Fruit fly (Drosophila melanogaster): Measurements from ENCODE around the gene PLCXD.

The PLCXD gene

dm6 chr2L:12013741-12014393 is 35.4 kb upstream of the PLCXD start:
- TF ChIP-seq ovo (GFP tag; optimal IDR thresholded peaks at IDR 0.05): no peak
- no peak for TF ChIP-seq Mnt (GFP tag; optimal IDR thresholded peaks at IDR 0.05)
- no peak for TF ChIP-seq tj (GFP tag; optimal IDR thresholded peaks at IDR 0.05)
- TF ChIP-seq Clk (GFP tag; optimal IDR thresholded peaks at IDR 0.05): no peak
- no peak for TF ChIP-seq toe (GFP tag; optimal IDR thresholded peaks at IDR 0.05)
- no peak for TF ChIP-seq CG7045 (GFP tag; optimal IDR thresholded peaks at IDR 0.05)

DNA sequence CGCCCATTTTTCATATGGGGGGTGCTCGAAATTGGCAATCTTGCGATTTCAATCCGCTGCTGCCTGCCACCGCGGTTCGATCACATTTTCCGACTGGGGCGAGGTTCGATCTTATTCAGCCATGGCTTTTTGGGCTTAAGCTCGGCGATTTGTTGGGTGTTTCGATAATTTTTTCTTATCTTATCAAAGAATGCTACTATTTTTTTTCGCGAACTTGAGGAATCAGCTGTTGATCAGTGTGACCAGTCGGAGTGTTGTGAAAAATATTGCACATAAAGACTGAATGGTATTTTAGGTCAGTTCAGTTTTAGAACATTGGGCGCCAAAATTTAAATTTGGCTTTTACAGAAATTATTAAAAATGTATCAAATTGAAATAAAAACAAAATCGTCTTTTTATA is 28.5 kb upstream of the PLCXD start, which contains the start of gene Wdr81:
Wdr81 (minus strand) TSS at position 226 of the 400 bp plus-strand sequence.
- TF ChIP-seq bab1 (GFP tag; optimal IDR thresholded peaks at IDR 0.05) (peak; percentile 56), Mnt (GFP tag; optimal IDR thresholded peaks at IDR 0.05) (no peak)

DNA sequence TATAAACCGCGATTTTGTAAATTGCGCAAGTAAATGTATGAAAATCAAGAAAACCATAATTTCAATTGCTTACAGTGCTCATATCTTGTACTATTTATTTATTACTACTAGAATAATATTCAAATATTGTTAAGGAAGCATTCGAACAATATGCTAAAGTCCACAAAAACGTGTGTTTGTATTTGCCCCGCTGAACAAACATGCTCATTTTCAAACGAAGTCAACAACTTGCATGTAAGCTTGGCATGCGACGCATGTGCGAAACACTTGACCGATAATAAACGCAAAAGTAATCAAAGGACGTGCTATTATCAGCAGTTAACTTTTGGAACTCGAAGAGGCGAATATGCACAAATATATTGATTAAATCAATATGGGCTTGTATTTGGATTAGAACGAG is 28.0 kb upstream of the PLCXD start:
- TF ChIP-seq Mnt (GFP tag; optimal IDR thresholded peaks at IDR 0.05): peak; percentile 63
- peak; percentile 58 for TF ChIP-seq CG11617 (GFP tag; optimal IDR thresholded peaks at IDR 0.05)
- peak; percentile 79 for TF ChIP-seq CG7101 (tag; optimal IDR thresholded peaks at IDR 0.05)
- TF ChIP-seq CG33017 (tag; optimal IDR thresholded peaks at IDR 0.05): peak; percentile 8
- no peak for TF ChIP-seq pad (GFP tag; optimal IDR thresholded peaks at IDR 0.05)
- TF ChIP-seq CG7045 (GFP tag; optimal IDR thresholded peaks at IDR 0.05): peak; percentile 22
- peak; percentile 66 for TF ChIP-seq ovo (GFP tag; optimal IDR thresholded peaks at IDR 0.05)
- TF ChIP-seq tj (GFP tag; optimal IDR thresholded peaks at IDR 0.05): no peak
- peak; percentile 63 for TF ChIP-seq kay (GFP tag; ENCODE audit: borderline replicate concordance)
- no peak for TF ChIP-seq cnc (optimal IDR thresholded peaks at IDR 0.05)
- TF ChIP-seq cic (GFP tag; optimal IDR thresholded peaks at IDR 0.05): peak; percentile 1
- TF ChIP-seq Crg-1 (GFP tag; optimal IDR thresholded peaks at IDR 0.05): peak; percentile 77
- peak; percentile 38 for TF ChIP-seq CG1620 (GFP tag; optimal IDR thresholded peaks at IDR 0.05)

DNA sequence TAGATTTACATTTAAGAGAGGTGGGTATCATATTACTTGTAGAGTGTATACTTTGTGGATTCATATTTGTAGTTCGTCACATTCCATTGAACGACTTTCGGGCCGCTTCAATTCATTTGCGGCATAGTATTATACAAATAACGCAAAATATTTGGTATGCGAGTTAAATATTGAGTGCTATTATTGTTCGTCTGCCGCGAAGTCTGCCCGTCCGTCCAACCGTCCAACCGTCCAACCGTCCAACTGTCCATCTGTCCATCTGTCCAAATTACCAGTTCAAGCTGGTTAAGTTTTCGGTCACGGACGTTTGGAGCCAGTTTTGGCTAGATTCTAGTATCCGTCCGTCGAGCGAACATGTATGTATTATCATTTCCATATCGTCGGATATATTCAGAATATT is 25.1 kb upstream of the PLCXD start:
- TF ChIP-seq CG33017 (tag; optimal IDR thresholded peaks at IDR 0.05): no peak
- TF ChIP-seq CG14711 (tag; optimal IDR thresholded peaks at IDR 0.05): no peak
- TF ChIP-seq Crg-1 (GFP tag; optimal IDR thresholded peaks at IDR 0.05): no peak
- TF ChIP-seq Hr96 (GFP tag; optimal IDR thresholded peaks at IDR 0.05): no peak
- no peak for TF ChIP-seq kay (GFP tag; ENCODE audit: borderline replicate concordance)
- TF ChIP-seq CG7045 (GFP tag; optimal IDR thresholded peaks at IDR 0.05): no peak
- TF ChIP-seq tj (GFP tag; optimal IDR thresholded peaks at IDR 0.05): no peak
- TF ChIP-seq cic (GFP tag; optimal IDR thresholded peaks at IDR 0.05): no peak
- no peak for TF ChIP-seq Clk (GFP tag; optimal IDR thresholded peaks at IDR 0.05)
- TF ChIP-seq bab1 (GFP tag; optimal IDR thresholded peaks at IDR 0.05): no peak

- TF ChIP-seq kay (GFP tag; ENCODE audit: borderline replicate concordance) (peak; percentile 49), ovo (GFP tag; optimal IDR thresholded peaks at IDR 0.05) (peak; percentile 12), toe (GFP tag; optimal IDR thresholded peaks at IDR 0.05) (no peak), CG12768 (GFP tag; optimal IDR thresholded peaks at IDR 0.05) (peak; percentile 6)
Measured at dm6 chr2L:12025505-12025904, 23.7 kb upstream of the PLCXD start.

DNA sequence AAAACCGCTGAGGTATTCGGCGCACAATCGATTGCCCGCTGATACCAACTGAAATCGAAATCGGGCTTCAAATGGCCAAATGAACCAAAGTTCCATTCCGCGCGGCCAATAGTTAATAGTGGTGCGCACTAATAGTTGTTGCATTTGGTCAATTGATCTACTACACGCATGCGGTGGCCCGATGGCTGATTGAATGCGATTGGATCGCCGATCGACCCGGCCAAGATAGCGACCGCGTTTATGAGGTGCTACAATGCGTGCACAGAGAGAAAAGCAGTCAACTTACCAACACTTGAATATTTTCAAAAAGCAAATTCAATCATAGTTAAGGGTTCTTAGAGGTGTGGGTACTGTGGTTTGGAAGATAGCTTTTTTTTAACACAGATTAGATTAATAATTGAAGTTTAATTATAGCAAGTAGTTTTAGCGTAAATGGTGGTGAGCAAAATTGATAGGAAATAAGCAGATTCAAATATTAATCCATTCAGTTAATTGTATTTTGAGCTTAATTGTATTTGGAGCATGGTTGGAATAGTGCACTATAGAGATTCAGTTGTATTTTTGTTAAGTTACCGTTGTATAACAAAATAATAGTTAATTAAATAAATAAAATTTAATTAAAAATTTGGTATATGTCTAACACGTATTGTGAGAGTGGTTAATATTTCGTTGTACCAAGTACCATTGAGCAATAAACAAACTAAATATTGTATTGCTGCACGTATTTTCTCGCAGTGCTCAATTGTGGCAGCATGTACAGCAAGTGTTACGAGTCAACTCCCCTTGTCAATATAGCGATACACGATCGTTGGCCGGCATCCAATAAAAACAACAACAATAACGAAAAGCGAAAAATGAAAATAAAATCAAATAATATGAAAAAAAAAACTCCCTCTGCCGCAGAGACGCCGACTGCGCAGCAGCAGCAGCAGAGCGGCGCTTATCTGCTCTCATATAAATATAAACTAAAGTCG is 22.5 kb upstream of the PLCXD start:
- TF ChIP-seq CG11617 (GFP tag; optimal IDR thresholded peaks at IDR 0.05): peak; percentile 46
- TF ChIP-seq toe (GFP tag; optimal IDR thresholded peaks at IDR 0.05): no peak
- peak; percentile 39 for TF ChIP-seq CG5204 (GFP tag; optimal IDR thresholded peaks at IDR 0.05)
- TF ChIP-seq cic (GFP tag; optimal IDR thresholded peaks at IDR 0.05): peak; percentile 3
- TF ChIP-seq tj (GFP tag; optimal IDR thresholded peaks at IDR 0.05): no peak
- TF ChIP-seq Mnt (GFP tag; optimal IDR thresholded peaks at IDR 0.05): no peak

dm6 chr2L:12027435-12027834 is 21.8 kb upstream of the PLCXD start, which contains the start of gene dmGlut:
TSS of gene dmGlut (plus strand) at chr2L:12027438.
- no peak for TF ChIP-seq CG14711 (tag; optimal IDR thresholded peaks at IDR 0.05)
- TF ChIP-seq pad (GFP tag; optimal IDR thresholded peaks at IDR 0.05): peak; percentile 93

DNA sequence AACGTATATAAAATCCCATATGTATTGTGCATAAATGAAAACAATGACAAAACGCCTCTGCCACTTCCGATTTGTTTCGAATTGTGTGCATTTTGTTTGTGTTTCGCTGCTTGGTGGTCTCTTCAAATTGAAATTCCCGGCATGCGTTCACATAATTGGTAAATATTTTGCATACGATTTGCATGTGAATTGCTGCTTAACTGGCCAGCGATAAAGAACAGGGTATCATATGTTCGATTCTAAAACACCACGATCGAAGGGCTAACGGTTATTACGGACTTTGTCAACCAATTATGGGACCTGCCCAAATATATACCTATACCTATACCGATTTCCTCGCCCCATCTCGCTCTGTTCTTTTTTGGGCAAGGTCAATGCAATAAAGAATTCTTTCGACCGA is 21.1 kb upstream of the PLCXD start:
- no peak for TF ChIP-seq toe (GFP tag; optimal IDR thresholded peaks at IDR 0.05)
- no peak for TF ChIP-seq Clk (GFP tag; optimal IDR thresholded peaks at IDR 0.05)
